Worm (Caenorhabditis elegans) whole organism, L2 larva: ENCODE results near the gene abu-13.

ENCODE experiments used
- ZK546.5 ChIP-seq: sonication (generic microtip); optimal IDR thresholded peaks from 2 replicates; lab custom pipeline; 2017; ENCODE audit warnings: missing biosample characterization, missing genetic modification characterization
- fos-1 ChIP-seq: fragments of 150-350 bp; optimal IDR thresholded peaks from 2 replicates; lab custom pipeline; 2014; ENCODE audit warnings: missing biosample characterization, missing genetic modification characterization
- mdl-1 ChIP-seq, 2 experiments: fragments of 150-350 bp in 1 of 2; sonication (generic microtip) in 1 of 2; optimal IDR thresholded peaks; 2 replicates each; lab custom pipeline; 2017; ENCODE audit warnings: missing biosample characterization in 2 of 2, missing genetic modification characterization in 2 of 2
- zag-1 ChIP-seq: fragments of 150-350 bp; optimal IDR thresholded peaks from 2 replicates; lab custom pipeline; 2014; ENCODE audit warnings: missing biosample characterization, missing genetic modification characterization
- ztf-4 ChIP-seq: fragments of 150-350 bp; optimal IDR thresholded peaks from 2 replicates; lab custom pipeline; 2014; ENCODE audit warnings: missing biosample characterization, missing genetic modification characterization

DNA sequence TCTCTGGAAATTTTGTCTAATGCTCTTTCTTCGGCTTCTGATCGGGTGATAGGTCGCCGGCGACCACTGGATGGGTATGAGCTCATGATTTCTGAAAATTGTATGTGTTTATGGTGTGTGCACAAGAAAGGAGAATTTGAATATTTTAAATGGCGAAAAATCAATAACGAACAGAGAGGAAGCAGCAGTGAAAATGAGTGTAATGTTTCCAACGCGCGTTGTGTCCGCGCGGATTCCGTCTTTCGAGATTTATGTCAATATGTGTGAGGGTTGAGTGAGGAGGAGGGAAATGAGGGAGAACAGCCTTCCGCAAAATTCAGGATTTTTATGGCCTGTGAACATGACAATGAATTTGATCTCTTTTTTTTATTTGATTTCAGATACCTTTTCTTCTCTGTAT is 17.0 kb downstream of the abu-13 start, which contains the start of gene flap-1:
- TF ChIP-seq mdl-1 (tag; optimal IDR thresholded peaks at IDR 0.05; lab: Kevin White, UChicago) (no peak), zag-1 (tag; lab: Kevin White, UChicago) (no peak), ZK546.5 (tag; lab: Kevin White, UChicago) (no peak), fos-1 (tag; lab: Kevin White, UChicago) (no peak), ztf-4 (tag; lab: Kevin White, UChicago) (no peak)
